Worm (Caenorhabditis elegans): ENCODE data around the gene irld-14.

Gene irld-14

DNA sequence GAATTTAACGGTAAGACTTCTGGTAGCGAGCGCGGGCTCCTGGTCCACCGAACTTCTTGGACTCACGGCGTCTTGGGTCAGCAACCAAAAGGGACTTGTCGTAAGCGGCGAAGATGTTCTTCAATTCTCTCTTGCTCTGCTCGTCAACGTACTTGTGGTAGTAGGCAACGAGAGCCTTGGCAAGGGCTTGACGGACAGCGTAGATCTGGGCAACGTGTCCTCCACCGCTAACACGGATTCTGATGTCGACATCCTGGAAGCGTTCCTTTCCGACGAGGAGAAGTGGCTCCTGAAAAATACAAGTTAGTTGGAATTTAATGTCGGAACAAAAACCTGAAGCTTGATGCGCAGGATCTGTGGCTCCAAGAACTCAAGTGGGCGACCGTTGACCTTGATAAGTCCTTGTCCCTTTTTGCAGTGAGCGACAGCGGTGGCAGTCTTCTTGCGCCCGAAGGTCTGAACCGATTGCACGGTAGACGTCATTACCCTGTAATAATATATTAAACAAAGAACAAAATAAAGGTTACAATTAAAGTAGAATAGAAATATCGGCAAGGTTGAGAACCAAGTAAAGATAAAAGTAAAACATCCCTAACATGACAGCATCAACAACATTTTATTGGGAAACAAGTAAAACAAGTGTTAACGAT, 3.8 kb downstream of the irld-14 start, which contains the start of gene rps-16 (continued):
- TF ChIP-seq nhr-25 (tag; optimal IDR thresholded peaks at IDR 0.05; ENCODE audit: borderline replicate concordance, insufficient read depth), result peak; percentile 32
- peak; percentile 40; the same call in 1 of the 2 replicates for TF ChIP-seq set-16 (GFP tag; IDR thresholded peaks at IDR 0.05)
- TF ChIP-seq ama-1 (optimal IDR thresholded peaks at IDR 0.05), result no peak
- TF ChIP-seq egl-43 (GFP tag; IDR thresholded peaks at IDR 0.05), result peak; percentile 49; the same call in 1 of the 2 replicates
- peak in 1 of 2 experiments; percentile 21 for TF ChIP-seq daf-16 (GFP tag; optimal IDR thresholded peaks at IDR 0.05)
- TF ChIP-seq daf-16 (tag; optimal IDR thresholded peaks at IDR 0.05), result no peak

DNA sequence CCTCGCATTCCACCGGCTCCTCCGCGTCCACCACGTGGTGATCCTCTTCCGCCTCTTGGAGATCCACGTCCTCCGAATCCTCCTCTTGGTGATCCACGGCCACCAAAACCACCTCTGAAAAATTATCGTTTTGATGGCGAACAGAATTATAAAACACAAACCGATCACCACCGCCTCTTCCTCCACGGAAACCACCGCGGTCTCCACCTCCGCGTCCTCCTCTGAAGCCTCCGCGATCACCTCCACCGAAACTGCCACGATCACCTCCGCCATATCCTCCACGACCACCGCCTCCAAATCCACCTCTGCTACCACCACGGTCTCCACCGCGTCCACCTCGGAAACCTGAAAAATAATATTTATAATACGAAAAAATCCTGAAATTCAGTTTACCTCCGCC, 5.2 kb downstream of the irld-14 start:
- peak; percentile 90 for TF ChIP-seq set-16 (GFP tag; IDR thresholded peaks at IDR 0.05)
- TF ChIP-seq spr-3 (GFP tag; optimal IDR thresholded peaks at IDR 0.05), result no peak
- TF ChIP-seq aha-1 (tag), result peak; percentile 99

DNA sequence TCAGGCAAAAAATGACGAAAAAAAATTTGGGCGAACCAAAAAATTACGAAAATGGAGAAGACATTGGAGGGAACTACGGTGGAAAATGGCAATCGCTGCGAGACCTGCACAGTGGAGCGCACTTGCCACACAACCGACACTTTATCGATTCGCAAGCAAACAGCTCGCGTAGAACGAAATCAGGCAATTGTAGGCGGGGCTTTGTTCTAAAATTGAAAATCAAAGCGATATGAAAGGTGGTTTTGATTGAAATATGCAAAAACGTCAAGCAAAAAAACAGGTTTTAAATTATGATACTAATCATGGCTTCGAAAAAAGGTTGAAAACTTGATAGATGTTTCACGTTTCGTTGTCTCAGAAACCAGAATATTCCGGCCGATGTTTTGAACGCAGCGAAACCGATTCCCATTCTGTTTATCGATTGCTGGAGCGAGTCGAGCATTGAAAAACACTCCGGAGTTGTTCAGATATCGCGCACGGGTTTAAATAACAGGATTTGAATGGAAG, 5.9 kb downstream of the irld-14 start, which contains the start of the genes fib-1 and mut-15:
fib-1 (minus strand) TSS at position 40 of the 507 bp plus-strand sequence.
mut-15 (plus strand) TSS at position 360 of the 507 bp plus-strand sequence.
- TF ChIP-seq snpc-4 (tag; optimal IDR thresholded peaks at IDR 0.05) (no peak), dmd-8 (GFP tag; IDR thresholded peaks at IDR 0.05) (no peak), mdt-29 (GFP tag; IDR thresholded peaks at IDR 0.05) (0 out of 2 replicates have a peak, but pooled peaks have one; percentile 33), nhr-77 (tag; optimal IDR thresholded peaks at IDR 0.05) (peak; percentile 94), ztf-11 (tag; optimal IDR thresholded peaks at IDR 0.05) (no peak), zip-2 (tag; optimal IDR thresholded peaks at IDR 0.05) (no peak), Y48G9A.11 (GFP tag; IDR thresholded peaks at IDR 0.05) (peak; percentile 87), cey-2 (tag; optimal IDR thresholded peaks at IDR 0.05; ENCODE audit: borderline replicate concordance, insufficient read depth) (no peak), mdl-1 (tag; optimal IDR thresholded peaks at IDR 0.05) (peak in 1 of 2 experiments; percentile 28), zfp-2 (tag; optimal IDR thresholded peaks at IDR 0.05) (peak; percentile 69), sdz-12 (GFP tag; optimal IDR thresholded peaks at IDR 0.05) (no peak), F49E8.2 (tag; optimal IDR thresholded peaks at IDR 0.05; ENCODE audit: borderline replicate concordance) (peak; percentile 48), lin-39 (tag; optimal IDR thresholded peaks at IDR 0.05) (no peak), Y5F2A.4 (GFP tag; optimal IDR thresholded peaks at IDR 0.05) (no peak), lin-1 (GFP tag; IDR thresholded peaks at IDR 0.05) (no peak), zag-1 (tag; optimal IDR thresholded peaks at IDR 0.05) (no peak), unc-39 (tag; optimal IDR thresholded peaks at IDR 0.05) (no peak), jun-1 (tag; optimal IDR thresholded peaks at IDR 0.05) (peak; percentile 77), pqm-1 (tag; optimal IDR thresholded peaks at IDR 0.05) (no peak), mxl-2 (GFP tag; conservative IDR thresholded peaks at IDR 0.05) (no peak), mes-2 (tag; optimal IDR thresholded peaks at IDR 0.05; ENCODE audit: poor library complexity, severe bottlenecking) (peak; percentile 96), nhr-10 (tag; optimal IDR thresholded peaks at IDR 0.05) (no peak), lim-7 (GFP tag; IDR thresholded peaks at IDR 0.05) (no peak), tag-97 (GFP tag; IDR thresholded peaks at IDR 0.05) (no peak), dmd-6 (GFP tag; IDR thresholded peaks at IDR 0.05) (peak; percentile 80), nhr-237 (tag; optimal IDR thresholded peaks at IDR 0.05) (no peak), hif-1 (tag; optimal IDR thresholded peaks at IDR 0.05) (peak in 1 of 2 experiments; percentile 91), unc-62 (GFP tag; optimal IDR thresholded peaks at IDR 0.05 in 1 of 2) (peak in 1 of 2 experiments; percentile 99), unc-62 (tag; optimal IDR thresholded peaks at IDR 0.05) (no peak), nhr-48 (tag; optimal IDR thresholded peaks at IDR 0.05) (peak; percentile 44), lin-38 (GFP tag; IDR thresholded peaks at IDR 0.05) (peak; percentile 99), mxl-3 (GFP tag; optimal IDR thresholded peaks at IDR 0.05) (peak; percentile 78), ceh-20 (GFP tag; IDR thresholded peaks at IDR 0.05) (peak; percentile 86), nhr-6 (tag; optimal IDR thresholded peaks at IDR 0.05) (peak; percentile 95), lsy-2 (tag; optimal IDR thresholded peaks at IDR 0.05) (peak; percentile 89 to 97), arid-1 (GFP tag; conservative IDR thresholded peaks at IDR 0.05) (0 out of 2 replicates have a peak, but pooled peaks have one; percentile 55), F26F4.8 (GFP tag; conservative IDR thresholded peaks at IDR 0.05) (no peak), hmg-1.1 (GFP tag; IDR thresholded peaks at IDR 0.05) (peak; percentile 86), ZK337.2 (GFP tag; IDR thresholded peaks at IDR 0.05) (no peak)

All from whole organism, L4 larva.